Fruit fly (Drosophila melanogaster) whole organism, embryonic: ENCODE results near the gene CG17224.

Experiments
- Adf1 ChIP-seq: fragments of 200-800 bp; sonication (Bioruptor generic); IDR thresholded peaks from 2 replicates; pipeline ENCODE4 v1.3.6; 2022; ENCODE audit warnings: missing biosample characterization, missing genetic modification characterization
- CG10321 ChIP-seq: fragments of 200-800 bp; sonication (Bioruptor generic); IDR thresholded peaks from 2 replicates; pipeline ENCODE4 v1.3.6; 2022; ENCODE audit warnings: missing biosample characterization, missing genetic modification characterization
- CG10462 ChIP-seq: fragments of 200-800 bp; sonication (Bioruptor generic); optimal IDR thresholded peaks from 2 replicates; lab custom pipeline; 2016; ENCODE audit warnings: missing biosample characterization, missing genetic modification characterization
- CG10959 ChIP-seq: fragments of 200-800 bp; sonication (Bioruptor generic); IDR thresholded peaks from 2 replicates; pipeline ENCODE4 v1.3.6; 2022; ENCODE audit warnings: missing biosample characterization, missing genetic modification characterization
- CG11085 ChIP-seq: fragments of 200-800 bp; sonication (Bioruptor generic); IDR thresholded peaks from 2 replicates; pipeline ENCODE4 v1.3.6; 2022; ENCODE audit warnings: missing biosample characterization, missing genetic modification characterization
- CG14965 ChIP-seq: fragments of 200-800 bp; sonication (Bioruptor generic); optimal IDR thresholded peaks from 2 replicates; lab custom pipeline; 2016; ENCODE audit warnings: missing biosample characterization, missing genetic modification characterization, borderline replicate concordance
- CG15479 ChIP-seq: fragments of 200-800 bp; sonication (Bioruptor generic); optimal IDR thresholded peaks from 3 replicates; lab custom pipeline; 2019; ENCODE audit warnings: missing biosample characterization, mild to moderate bottlenecking, missing genetic modification characterization, moderate library complexity
- CG18764 ChIP-seq: fragments of 200-800 bp; sonication (Bioruptor generic); optimal IDR thresholded peaks from 3 replicates; lab custom pipeline; 2016; ENCODE audit warnings: missing biosample characterization, missing genetic modification characterization
- CG31224 ChIP-seq: fragments of 200-800 bp; sonication (Bioruptor generic); IDR thresholded peaks from 2 replicates; pipeline ENCODE4 v1.3.6; 2022; ENCODE audit warnings: missing biosample characterization, missing genetic modification characterization
- CG31365 ChIP-seq: fragments of 200-800 bp; sonication (Bioruptor generic); optimal IDR thresholded peaks from 2 replicates; lab custom pipeline; 2018; ENCODE audit warnings: missing biosample characterization, mild to moderate bottlenecking, missing genetic modification characterization
- CG3163 ChIP-seq: fragments of 200-800 bp; sonication (Bioruptor generic); optimal IDR thresholded peaks from 3 replicates; lab custom pipeline; 2016; ENCODE audit warnings: missing biosample characterization, missing genetic modification characterization
- CG34422 ChIP-seq: fragments of 200-800 bp; sonication (Bioruptor generic); IDR thresholded peaks from 3 replicates; pipeline ENCODE4 v1.3.6; 2022; ENCODE audit warnings: missing biosample characterization, missing genetic modification characterization
- CG4730 ChIP-seq: fragments of 200-800 bp; sonication (Bioruptor generic); IDR thresholded peaks from 2 replicates; pipeline ENCODE4 v1.3.6; 2022; ENCODE audit warnings: missing biosample characterization, missing genetic modification characterization
- CG4854 ChIP-seq: fragments of 200-800 bp; sonication (Bioruptor generic); optimal IDR thresholded peaks from 2 replicates; lab custom pipeline; 2016; ENCODE audit warnings: missing biosample characterization, missing genetic modification characterization, inconsistent platforms
- CG5180 ChIP-seq: fragments of 200-800 bp; sonication (Bioruptor generic); optimal IDR thresholded peaks from 3 replicates; lab custom pipeline; 2017; ENCODE audit warnings: missing biosample characterization, missing genetic modification characterization, mild to moderate bottlenecking, moderate library complexity, missing genetic modification reagents
- CG6683 ChIP-seq: fragments of 200-800 bp; sonication (Bioruptor generic); optimal IDR thresholded peaks from 2 replicates; lab custom pipeline; 2017; ENCODE audit warnings: missing biosample characterization, mild to moderate bottlenecking, missing genetic modification characterization, missing genetic modification reagents
- CG7372 ChIP-seq: fragments of 200-800 bp; sonication (Bioruptor generic); IDR thresholded peaks from 2 replicates; pipeline ENCODE4 v1.3.6; 2022; ENCODE audit warnings: missing biosample characterization, missing genetic modification characterization
- CG7786 ChIP-seq: fragments of 200-800 bp; sonication (Bioruptor generic); optimal IDR thresholded peaks from 2 replicates; lab custom pipeline; 2016; ENCODE audit warnings: missing biosample characterization, missing genetic modification characterization
- CG7928 ChIP-seq: fragments of 200-800 bp; sonication (Bioruptor generic); optimal IDR thresholded peaks from 2 replicates; lab custom pipeline; 2017; ENCODE audit warnings: missing biosample characterization, mild to moderate bottlenecking, missing genetic modification characterization
- Elba2 ChIP-seq: fragments of 200-800 bp; sonication (Bioruptor generic); optimal IDR thresholded peaks from 3 replicates; lab custom pipeline; 2016; ENCODE audit warnings: missing biosample characterization, missing genetic modification characterization
- Ets97D ChIP-seq: fragments of 200-800 bp; sonication (Bioruptor generic); optimal IDR thresholded peaks from 3 replicates; lab custom pipeline; 2016; ENCODE audit warnings: missing biosample characterization, missing genetic modification characterization
- Gsc ChIP-seq: fragments of 200-800 bp; sonication (Bioruptor generic); IDR thresholded peaks from 2 replicates; pipeline ENCODE4 v1.3.6; 2022; ENCODE audit warnings: missing biosample characterization, missing genetic modification characterization
- Lpt ChIP-seq: fragments of >200 bp; optimal IDR thresholded peaks from 2 replicates; lab custom pipeline; 2018; ENCODE audit warnings: missing biosample characterization, missing genetic modification characterization
- MESR4 ChIP-seq: fragments of 200-800 bp; sonication (Bioruptor generic); optimal IDR thresholded peaks from 2 replicates; lab custom pipeline; 2018; ENCODE audit warnings: missing biosample characterization, mild to moderate bottlenecking, missing genetic modification characterization, moderate library complexity
- Mes4 ChIP-seq: fragments of 200-800 bp; sonication (Bioruptor generic); optimal IDR thresholded peaks from 2 replicates; lab custom pipeline; 2016; ENCODE audit warnings: missing biosample characterization, missing genetic modification characterization
- Rfx ChIP-seq: fragments of 200-800 bp; sonication (Bioruptor generic); IDR thresholded peaks from 2 replicates; pipeline ENCODE4 v1.3.6; 2022; ENCODE audit warnings: missing biosample characterization, missing genetic modification characterization
- Sox100B ChIP-seq: fragments of 200-800 bp; sonication (Bioruptor generic); optimal IDR thresholded peaks from 3 replicates; lab custom pipeline; 2018; ENCODE audit warnings: missing biosample characterization, mild to moderate bottlenecking, missing genetic modification characterization
- Sry-β ChIP-seq: fragments of 200-800 bp; sonication (Bioruptor generic); optimal IDR thresholded peaks from 2 replicates; lab custom pipeline; 2018; ENCODE audit warnings: missing biosample characterization, mild to moderate bottlenecking, missing genetic modification characterization, moderate library complexity
- Usf ChIP-seq: fragments of 200-800 bp; sonication (Bioruptor generic); optimal IDR thresholded peaks from 2 replicates; lab custom pipeline; 2017; ENCODE audit warnings: missing genotype, missing biosample characterization, missing genetic modification characterization
- ase ChIP-seq: fragments of 200-800 bp; sonication (Bioruptor generic); IDR thresholded peaks from 3 replicates; pipeline ENCODE4 v1.3.6; 2022; ENCODE audit warnings: missing biosample characterization, missing genetic modification characterization
- bigmax ChIP-seq: fragments of 200-800 bp; sonication (Bioruptor generic); optimal IDR thresholded peaks from 2 replicates; lab custom pipeline; 2018; ENCODE audit warnings: missing biosample characterization, mild to moderate bottlenecking, missing genetic modification characterization
- corto ChIP-seq: fragments of 200-800 bp; sonication (Bioruptor generic); optimal IDR thresholded peaks from 2 replicates; lab custom pipeline; 2016; ENCODE audit warnings: missing biosample characterization, mild to moderate bottlenecking, missing genetic modification characterization, moderate library complexity
- dan ChIP-seq: fragments of 200-800 bp; sonication (Bioruptor generic); IDR thresholded peaks from 2 replicates; pipeline ENCODE4 v1.3.6; 2022; ENCODE audit warnings: missing biosample characterization, missing genetic modification characterization
- dmrt99B ChIP-seq: fragments of 200-800 bp; sonication (Bioruptor generic); optimal IDR thresholded peaks from 2 replicates; lab custom pipeline; 2018; ENCODE audit warnings: missing biosample characterization, mild to moderate bottlenecking, missing genetic modification characterization, moderate library complexity
- en ChIP-seq: fragments of 200-800 bp; sonication (Bioruptor generic); optimal IDR thresholded peaks from 2 replicates; lab custom pipeline; 2016; ENCODE audit warnings: missing biosample characterization, missing genetic modification characterization
- eve ChIP-seq, 2 experiments: fragments of >200 bp; optimal IDR thresholded peaks; 2 replicates each; lab custom pipeline; 2017; ENCODE audit warnings: missing biosample characterization in 2 of 2, missing genetic modification characterization in 2 of 2
- eyg ChIP-seq: fragments of 200-800 bp; sonication (Bioruptor generic); optimal IDR thresholded peaks from 3 replicates; lab custom pipeline; 2016; ENCODE audit warnings: missing biosample characterization, missing genetic modification characterization
- fu2 ChIP-seq: fragments of 200-800 bp; sonication (Bioruptor generic); optimal IDR thresholded peaks from 2 replicates; lab custom pipeline; 2016; ENCODE audit warnings: missing biosample characterization, missing genetic modification characterization
- gcm2 ChIP-seq: fragments of 200-800 bp; sonication (Bioruptor generic); optimal IDR thresholded peaks from 2 replicates; lab custom pipeline; 2016; ENCODE audit warnings: missing biosample characterization, missing genetic modification characterization
- grn ChIP-seq: fragments of 200-800 bp; sonication (Bioruptor generic); optimal IDR thresholded peaks from 3 replicates; lab custom pipeline; 2017; ENCODE audit warnings: missing biosample characterization, missing genetic modification characterization
- ham ChIP-seq: fragments of 200-800 bp; sonication (Bioruptor generic); IDR thresholded peaks from 2 replicates; pipeline ENCODE4 v1.3.6; 2022; ENCODE audit warnings: missing biosample characterization, missing genetic modification characterization
- hbn ChIP-seq: fragments of 200-800 bp; sonication (Bioruptor generic); IDR thresholded peaks from 2 replicates; pipeline ENCODE4 v1.3.6; 2022; ENCODE audit warnings: missing biosample characterization, missing genetic modification characterization; ENCODE audit not compliant: partially characterized antibody
- jumu ChIP-seq: fragments of 200-800 bp; sonication (Bioruptor generic); optimal IDR thresholded peaks from 3 replicates; lab custom pipeline; 2016; ENCODE audit warnings: missing biosample characterization, missing genetic modification characterization
- lov ChIP-seq, 2 experiments: fragments of 200-800 bp in 1 of 2; fragments of >200 bp in 1 of 2; sonication (Bioruptor generic) in 1 of 2; IDR thresholded peaks in 1 of 2; optimal IDR thresholded peaks in 1 of 2; 2 replicates in 1 of 2; 3 replicates in 1 of 2; pipeline versions ENCODE4 v1.3.6 to Lab custom; 2017 to 2022; ENCODE audit warnings: missing biosample characterization in 1 of 2, missing genetic modification characterization in 1 of 2
- mirr ChIP-seq: fragments of 200-800 bp; sonication (Bioruptor generic); optimal IDR thresholded peaks from 3 replicates; lab custom pipeline; 2018; ENCODE audit warnings: missing biosample characterization, mild to moderate bottlenecking, missing genetic modification characterization
- pan ChIP-seq, 4 experiments: fragments of >200 bp in 3 of 4; fragments of 200-800 bp in 1 of 4; sonication (Bioruptor generic) in 1 of 4; optimal IDR thresholded peaks in 3 of 4; IDR thresholded peaks in 1 of 4; 2 replicates each; pipeline versions ENCODE4 v1.3.6 to Lab custom; 2017 to 2022; ENCODE audit warnings: missing biosample characterization in 2 of 4, missing genetic modification characterization in 2 of 4, mixed read lengths in 1 of 4
- psq ChIP-seq: fragments of 200-800 bp; sonication (Bioruptor generic); optimal IDR thresholded peaks from 2 replicates; lab custom pipeline; 2017; ENCODE audit warnings: missing biosample characterization, missing genetic modification characterization
- ro ChIP-seq: fragments of 200-800 bp; sonication (Bioruptor generic); IDR thresholded peaks from 2 replicates; pipeline ENCODE4 v1.3.6; 2022; ENCODE audit warnings: missing biosample characterization, missing genetic modification characterization
- scrt ChIP-seq: fragments of 200-800 bp; sonication (Bioruptor generic); optimal IDR thresholded peaks from 2 replicates; lab custom pipeline; 2018; ENCODE audit warnings: missing biosample characterization, mild to moderate bottlenecking, missing genetic modification characterization, moderate library complexity
- yki ChIP-seq: fragments of >200 bp; optimal IDR thresholded peaks from 3 replicates; lab custom pipeline; 2018

CG17224 gene

DNA sequence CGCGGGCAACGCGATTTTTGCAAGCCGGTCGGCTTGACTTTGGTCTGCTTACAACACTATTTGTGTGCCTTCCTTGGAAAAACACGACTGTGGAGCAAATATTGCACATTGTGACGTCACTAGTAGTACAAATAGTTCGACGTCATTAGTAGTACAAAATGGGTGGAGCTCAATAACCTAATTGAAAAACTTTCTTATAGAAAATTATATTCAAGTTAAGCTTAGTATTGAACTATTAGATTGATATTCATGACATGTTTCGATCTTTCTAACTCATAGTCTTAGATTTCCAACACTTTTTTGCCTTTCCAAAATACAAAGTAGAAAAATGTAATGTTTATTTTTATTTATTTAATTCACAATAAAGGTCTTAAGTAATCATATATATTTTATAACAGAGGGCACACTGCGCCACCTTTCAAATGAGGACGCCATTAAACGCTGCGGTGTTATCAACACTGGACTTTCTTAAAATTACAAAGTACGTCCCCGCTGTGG is 45.6 kb downstream of the CG17224 start, which contains the start of the genes Rrp1 and gammaTub23C (continued):
- TF ChIP-seq grn (GFP tag; lab: Kevin White, UChicago) (no peak), CG7372 (GFP tag; lab: Robert Waterston, UW) (peak; percentile 83), gcm2 (GFP tag; lab: Kevin White, UChicago) (peak; percentile 55), Rfx (peak; percentile 83), Adf1 (GFP tag; lab: Robert Waterston, UW) (no peak; the same call in 1 of the 2 replicates), CG34422 (GFP tag; lab: Robert Waterston, UW) (peak; percentile 74; the same call in 2 of the 3 replicates), CG11085 (peak; percentile 77), Lpt (GFP tag; lab: Kevin White, UChicago) (no peak), Usf (GFP tag; lab: Kevin White, UChicago) (peak; percentile 91), CG5180 (GFP tag; lab: Kevin White, UChicago) (peak; percentile 76), Elba2 (peak; percentile 36), pan (optimal IDR thresholded peaks at IDR 0.05; lab: Kevin White, UChicago) (no peak), pan (GFP tag; optimal IDR thresholded peaks at IDR 0.05 in 1 of 2, IDR thresholded peaks at IDR 0.05 in 1 of 2) (peak in 1 of 2 experiments; percentile 82), bigmax (GFP tag; lab: Kevin White, UChicago) (no peak), CG3163 (GFP tag; lab: Kevin White, UChicago) (peak; percentile 10), lov (optimal IDR thresholded peaks at IDR 0.05; lab: Kevin White, UChicago) (no peak), lov (GFP tag; IDR thresholded peaks at IDR 0.05; lab: Robert Waterston, UW) (peak; percentile 47; the same call in 1 of the 3 replicates), ro (GFP tag; lab: Robert Waterston, UW) (peak; percentile 64; the same call in 1 of the 2 replicates), psq (GFP tag; lab: Kevin White, UChicago) (peak; percentile 71), ase (GFP tag; lab: Robert Waterston, UW) (peak; percentile 78), Sry-β (GFP tag; lab: Kevin White, UChicago) (peak; percentile 61), Mes4 (GFP tag; lab: Kevin White, UChicago) (peak; percentile 72), CG14965 (GFP tag; lab: Kevin White, UChicago) (no peak), CG6683 (peak; percentile 52), scrt (GFP tag; lab: Kevin White, UChicago) (peak; percentile 71), hbn (GFP tag; lab: Robert Waterston, UW) (no peak), yki (lab: Kevin White, UChicago) (no peak), CG4854 (GFP tag; lab: Kevin White, UChicago) (peak; percentile 76), Sox100B (peak; percentile 95), CG7786 (GFP tag; lab: Kevin White, UChicago) (peak; percentile 63), CG31365 (tag; lab: Kevin White, UChicago) (peak; percentile 41), corto (GFP tag; lab: Kevin White, UChicago) (peak; percentile 47), eyg (peak; percentile 35), dan (peak; percentile 52; the same call in 1 of the 2 replicates), Gsc (GFP tag; lab: Robert Waterston, UW) (peak; percentile 53; the same call in 1 of the 2 replicates), eve (GFP tag; optimal IDR thresholded peaks at IDR 0.05; lab: Kevin White, UChicago) (no peak), dmrt99B (tag; lab: Kevin White, UChicago) (peak; percentile 89), MESR4 (GFP tag; lab: Kevin White, UChicago) (peak; percentile 2), CG15479 (peak; percentile 62), CG10321 (GFP tag; lab: Robert Waterston, UW) (peak; percentile 28; the same call in 1 of the 2 replicates), CG31224 (peak; percentile 77), CG10462 (GFP tag; lab: Kevin White, UChicago) (peak; percentile 82), CG7928 (peak; percentile 68), Ets97D (GFP tag; lab: Kevin White, UChicago) (peak; percentile 37), jumu (GFP tag; lab: Kevin White, UChicago) (peak; percentile 57), mirr (GFP tag; lab: Kevin White, UChicago) (peak; percentile 51), CG18764 (GFP tag; lab: Kevin White, UChicago) (peak; percentile 88), fu2 (GFP tag; lab: Kevin White, UChicago) (peak; percentile 63), CG4730 (GFP tag; lab: Robert Waterston, UW) (peak; percentile 73), ham (no peak), en (GFP tag; lab: Kevin White, UChicago) (peak; percentile 16), CG10959 (GFP tag; lab: Robert Waterston, UW) (peak; percentile 55; the same call in 1 of the 2 replicates)
